Fruit fly (Drosophila melanogaster) whole organism, embryonic: ENCODE results near the gene Muc4B.

Source experiments
- CG12659 ChIP-seq: fragments of 200-800 bp; sonication (Bioruptor generic); optimal IDR thresholded peaks from 3 replicates; lab custom pipeline; 2017; ENCODE audit warnings: mild to moderate bottlenecking, missing biosample characterization, missing genetic modification reagents, missing genetic modification characterization
- hbn ChIP-seq: fragments of 200-800 bp; sonication (Bioruptor generic); IDR thresholded peaks from 2 replicates; pipeline ENCODE4 v1.3.6; 2022; ENCODE audit warnings: missing biosample characterization, missing genetic modification characterization; ENCODE audit not compliant: partially characterized antibody
- ttk ChIP-seq: fragments of 200-800 bp; sonication (Bioruptor generic); IDR thresholded peaks from 2 replicates; pipeline ENCODE4 v2.1.2; 2022; ENCODE audit warnings: missing biosample characterization, missing genetic modification characterization

- no peak for TF ChIP-seq ttk (GFP tag; lab: Robert Waterston, UW)
- TF ChIP-seq CG12659 (GFP tag; lab: Kevin White, UChicago), result no peak
- TF ChIP-seq hbn (GFP tag; lab: Robert Waterston, UW), result no peak
Observed at dm6 chrX:4264319-4264718, 18.4 kb upstream of the Muc4B start.
